Worm (Caenorhabditis elegans): ENCODE data around the gene ZK1098.9.

The ZK1098.9 gene

ce11 chrIII:9583224-9583623 lies 39.0 kb downstream of the ZK1098.9 start:
- TF ChIP-seq zag-1 (tag; optimal IDR thresholded peaks at IDR 0.05), result no peak
- TF ChIP-seq lsy-12 (tag; optimal IDR thresholded peaks at IDR 0.05), result no peak
- no peak for TF ChIP-seq elt-1 (tag; optimal IDR thresholded peaks at IDR 0.05)
- TF ChIP-seq unc-39 (tag; optimal IDR thresholded peaks at IDR 0.05), result no peak
- no peak for TF ChIP-seq nhr-11 (tag; optimal IDR thresholded peaks at IDR 0.05)
- TF ChIP-seq pqm-1 (tag; optimal IDR thresholded peaks at IDR 0.05), result no peak
- TF ChIP-seq elt-2 (tag; optimal IDR thresholded peaks at IDR 0.05), result no peak
- TF ChIP-seq nfya-1 (tag; optimal IDR thresholded peaks at IDR 0.05; ENCODE audit: insufficient read depth), result no peak
- TF ChIP-seq nhr-43 (tag; optimal IDR thresholded peaks at IDR 0.05; ENCODE audit: poor library complexity, severe bottlenecking), result no peak
- TF ChIP-seq tbx-2 (tag; optimal IDR thresholded peaks at IDR 0.05), result no peak
- TF ChIP-seq nhr-237 (tag; optimal IDR thresholded peaks at IDR 0.05), result no peak
- TF ChIP-seq lin-39 (tag; optimal IDR thresholded peaks at IDR 0.05), result no peak
- no peak for TF ChIP-seq ceh-16 (tag; optimal IDR thresholded peaks at IDR 0.05)

- TF ChIP-seq lsy-12 (tag; optimal IDR thresholded peaks at IDR 0.05) (no peak), tbx-2 (tag; optimal IDR thresholded peaks at IDR 0.05) (no peak), fkh-10 (GFP tag; optimal IDR thresholded peaks at IDR 0.05) (peak; percentile 67)
Observed at ce11 chrIII:9585314-9585713, 41.1 kb downstream of the ZK1098.9 start.

DNA sequence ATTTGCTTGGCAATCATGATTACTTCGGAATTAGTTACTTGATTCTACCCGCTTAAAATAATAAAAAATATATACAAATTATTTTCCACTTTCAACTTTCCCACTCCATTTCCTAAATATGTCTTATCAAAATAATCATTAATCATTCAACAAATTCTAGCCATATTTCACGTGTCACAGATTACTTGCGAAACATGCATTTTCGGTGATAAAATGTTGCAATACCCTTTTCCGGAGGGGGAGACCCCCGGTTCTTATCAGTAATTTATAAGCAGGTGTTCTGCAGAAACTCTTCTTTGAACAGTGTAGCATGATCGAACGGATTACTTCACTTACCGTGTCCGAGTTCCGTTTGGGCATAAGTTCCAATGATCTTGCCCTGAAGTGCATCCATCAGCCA lies 46.0 kb downstream of the ZK1098.9 start:
- TF ChIP-seq jun-1 (tag; optimal IDR thresholded peaks at IDR 0.05), result peak; percentile 34
- no peak for TF ChIP-seq nhr-237 (tag; optimal IDR thresholded peaks at IDR 0.05)
- TF ChIP-seq pha-4 (tag; optimal IDR thresholded peaks at IDR 0.05), result peak; percentile 22
- TF ChIP-seq pqm-1 (tag; optimal IDR thresholded peaks at IDR 0.05), result peak; percentile 87
- peak; percentile 93 for TF ChIP-seq elt-2 (tag; optimal IDR thresholded peaks at IDR 0.05)

ce11 chrIII:9592118-9592517 lies 47.9 kb downstream of the ZK1098.9 start, which contains the start of gene acox-1.5:
Gene acox-1.5 (minus strand): TSS chrIII:9592192.
- TF ChIP-seq jun-1 (tag; optimal IDR thresholded peaks at IDR 0.05) (peak; percentile 36), pqm-1 (tag; optimal IDR thresholded peaks at IDR 0.05) (peak; percentile 84), elt-2 (tag; optimal IDR thresholded peaks at IDR 0.05) (peak; percentile 80), pha-4 (tag; optimal IDR thresholded peaks at IDR 0.05) (no peak)
